Worm (Caenorhabditis elegans): ENCODE data around the gene snb-5.

Gene snb-5

ce11 chrIII:8202754-8203153 is at the start of gene snb-5:
snb-5 (plus strand) TSS chrIII:8203054.
- TF ChIP-seq him-1 (tag; optimal IDR thresholded peaks at IDR 0.05) (no peak), dao-5 (tag; optimal IDR thresholded peaks at IDR 0.05) (no peak)

ce11 chrIII:8154423-8154822 is 48.4 kb upstream of the snb-5 start:
- TF ChIP-seq dao-5 (tag; optimal IDR thresholded peaks at IDR 0.05): no peak
- TF ChIP-seq W03F9.2 (tag; optimal IDR thresholded peaks at IDR 0.05): no peak
- no peak for TF ChIP-seq him-1 (tag; optimal IDR thresholded peaks at IDR 0.05)

ce11 chrIII:8155166-8155565 is 47.7 kb upstream of the snb-5 start, which contains the start of gene D2007.1:
D2007.1 (plus strand) TSS chrIII:8155466.
- no peak for TF ChIP-seq dao-5 (tag; optimal IDR thresholded peaks at IDR 0.05)
- no peak for TF ChIP-seq him-1 (tag; optimal IDR thresholded peaks at IDR 0.05)
- TF ChIP-seq W03F9.2 (tag; optimal IDR thresholded peaks at IDR 0.05): no peak

- TF ChIP-seq W03F9.2 (tag; optimal IDR thresholded peaks at IDR 0.05) (no peak), him-1 (tag; optimal IDR thresholded peaks at IDR 0.05) (no peak), dao-5 (tag; optimal IDR thresholded peaks at IDR 0.05) (no peak)
Observed at ce11 chrIII:8158140-8158786, 44.6 kb upstream of the snb-5 start, which contains the start of gene atg-13. atg-13 (minus strand) TSS chrIII:8158190.

ce11 chrIII:8161238-8161637 is 41.6 kb upstream of the snb-5 start, which contains the start of gene inpp-5K:
inpp-5K (minus strand) TSS chrIII:8161338.
- TF ChIP-seq him-1 (tag; optimal IDR thresholded peaks at IDR 0.05) (no peak), dao-5 (tag; optimal IDR thresholded peaks at IDR 0.05) (no peak), W03F9.2 (tag; optimal IDR thresholded peaks at IDR 0.05) (no peak)

- no peak for TF ChIP-seq dao-5 (tag; optimal IDR thresholded peaks at IDR 0.05)
- no peak for TF ChIP-seq him-1 (tag; optimal IDR thresholded peaks at IDR 0.05)
- no peak for TF ChIP-seq W03F9.2 (tag; optimal IDR thresholded peaks at IDR 0.05)
Observed at ce11 chrIII:8163283-8163682, 39.6 kb upstream of the snb-5 start, which contains the start of gene bath-42. bath-42 (minus strand) TSS chrIII:8163383.

- TF ChIP-seq W03F9.2 (tag; optimal IDR thresholded peaks at IDR 0.05) (peak; percentile 92), him-1 (tag; optimal IDR thresholded peaks at IDR 0.05) (peak; percentile 45), dao-5 (tag; optimal IDR thresholded peaks at IDR 0.05) (no peak)
Observed at ce11 chrIII:8163788-8164423, 38.9 kb upstream of the snb-5 start, which contains the start of gene prp-8. prp-8 (plus strand) TSS chrIII:8164373.

ce11 chrIII:8164771-8165170 is 38.1 kb upstream of the snb-5 start:
- TF ChIP-seq him-1 (tag; optimal IDR thresholded peaks at IDR 0.05) (no peak), W03F9.2 (tag; optimal IDR thresholded peaks at IDR 0.05) (no peak), dao-5 (tag; optimal IDR thresholded peaks at IDR 0.05) (no peak)

- TF ChIP-seq him-1 (tag; optimal IDR thresholded peaks at IDR 0.05) (no peak), W03F9.2 (tag; optimal IDR thresholded peaks at IDR 0.05) (no peak), dao-5 (tag; optimal IDR thresholded peaks at IDR 0.05) (no peak)
Observed at ce11 chrIII:8172609-8173133, 30.2 kb upstream of the snb-5 start.

- TF ChIP-seq dao-5 (tag; optimal IDR thresholded peaks at IDR 0.05) (no peak), W03F9.2 (tag; optimal IDR thresholded peaks at IDR 0.05) (no peak), him-1 (tag; optimal IDR thresholded peaks at IDR 0.05) (no peak)
Observed at ce11 chrIII:8175263-8175662, 27.6 kb upstream of the snb-5 start.

ce11 chrIII:8176265-8176664 is 26.6 kb upstream of the snb-5 start, which contains the start of gene C50C3.12:
C50C3.12 (plus strand) TSS chrIII:8176565.
- TF ChIP-seq him-1 (tag; optimal IDR thresholded peaks at IDR 0.05): no peak
- no peak for TF ChIP-seq W03F9.2 (tag; optimal IDR thresholded peaks at IDR 0.05)
- no peak for TF ChIP-seq dao-5 (tag; optimal IDR thresholded peaks at IDR 0.05)

- TF ChIP-seq dao-5 (tag; optimal IDR thresholded peaks at IDR 0.05): no peak
- TF ChIP-seq W03F9.2 (tag; optimal IDR thresholded peaks at IDR 0.05): no peak
- no peak for TF ChIP-seq him-1 (tag; optimal IDR thresholded peaks at IDR 0.05)
Observed at ce11 chrIII:8178924-8179323, 23.9 kb upstream of the snb-5 start, which contains the start of gene C50C3.5. C50C3.5 (plus strand) TSS chrIII:8179224.

ce11 chrIII:8181581-8181980 is 21.3 kb upstream of the snb-5 start, which contains the start of gene spc-2:
spc-2 (plus strand) TSS chrIII:8181881.
- TF ChIP-seq him-1 (tag; optimal IDR thresholded peaks at IDR 0.05) (no peak), dao-5 (tag; optimal IDR thresholded peaks at IDR 0.05) (no peak), W03F9.2 (tag; optimal IDR thresholded peaks at IDR 0.05) (no peak)

- TF ChIP-seq him-1 (tag; optimal IDR thresholded peaks at IDR 0.05) (no peak), dao-5 (tag; optimal IDR thresholded peaks at IDR 0.05) (no peak), W03F9.2 (tag; optimal IDR thresholded peaks at IDR 0.05) (no peak)
Observed at ce11 chrIII:8182573-8182972, 20.3 kb upstream of the snb-5 start.
